Worm (Caenorhabditis elegans) whole organism, L3 larva: Measurements from ENCODE around the gene C50E3.13.

Source experiments
- R02D3.7 ChIP-seq: fragments of 150-350 bp; optimal IDR thresholded peaks from 2 replicates; lab custom pipeline; 2014; ENCODE audit warnings: missing biosample characterization, missing genetic modification characterization
- ama-1 ChIP-seq: fragments of 150-350 bp; optimal IDR thresholded peaks from 2 replicates; lab custom pipeline; 2018
- ceh-16 ChIP-seq: sonication (generic microtip); optimal IDR thresholded peaks from 2 replicates; lab custom pipeline; 2017; ENCODE audit warnings: missing biosample characterization, missing genetic modification characterization
- ceh-82 ChIP-seq: fragments of 150-350 bp; optimal IDR thresholded peaks from 2 replicates; lab custom pipeline; 2014; ENCODE audit warnings: missing biosample characterization, missing genetic modification characterization
- ceh-9 ChIP-seq: sonication (generic microtip); optimal IDR thresholded peaks from 2 replicates; lab custom pipeline; 2018; ENCODE audit warnings: missing biosample characterization, missing genetic modification characterization
- egl-27 ChIP-seq: sonication (generic microtip); optimal IDR thresholded peaks from 4 replicates; lab custom pipeline; 2017; ENCODE audit warnings: missing biosample characterization, missing genetic modification reagents, missing genetic modification characterization
- egl-5 ChIP-seq: fragments of 150-350 bp; optimal IDR thresholded peaks from 2 replicates; lab custom pipeline; 2017; ENCODE audit warnings: missing biosample characterization, missing genetic modification reagents, missing genetic modification characterization, inconsistent platforms
- elt-1 ChIP-seq: fragments of 150-350 bp; optimal IDR thresholded peaks from 2 replicates; lab custom pipeline; 2014; ENCODE audit warnings: missing biosample characterization, missing genetic modification characterization
- elt-3 ChIP-seq, 3 experiments: fragments of 150-350 bp in 1 of 3; sonication (generic microtip) in 2 of 3; optimal IDR thresholded peaks; 2 replicates in 2 of 3; 4 replicates in 1 of 3; lab custom pipeline; 2014 to 2017; ENCODE audit warnings: missing biosample characterization in 3 of 3, missing genetic modification characterization in 3 of 3
- eor-1 ChIP-seq, 2 experiments: fragments of 150-350 bp; optimal IDR thresholded peaks; 2 replicates each; lab custom pipeline; 2014 to 2018; ENCODE audit warnings: missing biosample characterization in 2 of 2, missing genetic modification characterization in 2 of 2
- fkh-10 ChIP-seq: sonication (generic microtip); optimal IDR thresholded peaks from 2 replicates; lab custom pipeline; 2017; ENCODE audit warnings: missing biosample characterization, missing genetic modification reagents, missing genetic modification characterization
- lin-15B ChIP-seq: fragments of 150-350 bp; optimal IDR thresholded peaks from 2 replicates; lab custom pipeline; 2014; ENCODE audit warnings: missing biosample characterization, missing genetic modification characterization
- mdl-1 ChIP-seq: fragments of 150-350 bp; optimal IDR thresholded peaks from 2 replicates; lab custom pipeline; 2014; ENCODE audit warnings: missing biosample characterization, missing genetic modification characterization
- nfya-1 ChIP-seq: sonication (generic microtip); optimal IDR thresholded peaks from 2 replicates; lab custom pipeline; 2017; ENCODE audit warnings: missing genetic modification characterization, mild to moderate bottlenecking, missing compliant biosample characterization, antibody characterized with exemption, moderate library complexity; ENCODE audit not compliant: insufficient read depth
- nhr-12 ChIP-seq: fragments of 150-350 bp; optimal IDR thresholded peaks from 2 replicates; lab custom pipeline; 2014; ENCODE audit warnings: missing biosample characterization, missing genetic modification characterization
- nhr-23 ChIP-seq: fragments of 150-350 bp; optimal IDR thresholded peaks from 2 replicates; lab custom pipeline; 2014; ENCODE audit warnings: missing biosample characterization, missing genetic modification reagents, missing genetic modification characterization
- nhr-237 ChIP-seq: fragments of 150-350 bp; optimal IDR thresholded peaks from 2 replicates; lab custom pipeline; 2014; ENCODE audit warnings: missing biosample characterization, missing genetic modification characterization
- nhr-25 ChIP-seq: sonication (generic microtip); optimal IDR thresholded peaks from 2 replicates; lab custom pipeline; 2017; ENCODE audit warnings: missing biosample characterization, missing genetic modification characterization
- nhr-28 ChIP-seq: fragments of 150-350 bp; optimal IDR thresholded peaks from 2 replicates; lab custom pipeline; 2014; ENCODE audit warnings: missing biosample characterization, missing genetic modification characterization
- nhr-43 ChIP-seq: sonication (generic microtip); optimal IDR thresholded peaks from 2 replicates; lab custom pipeline; 2016; ENCODE audit warnings: mild to moderate bottlenecking, missing genetic modification characterization, missing compliant biosample characterization; ENCODE audit not compliant: poor library complexity, severe bottlenecking
- nhr-67 ChIP-seq: fragments of 150-350 bp; optimal IDR thresholded peaks from 2 replicates; lab custom pipeline; 2014; ENCODE audit warnings: missing biosample characterization, missing genetic modification characterization
- nhr-77 ChIP-seq: fragments of 150-350 bp; optimal IDR thresholded peaks from 2 replicates; lab custom pipeline; 2014; ENCODE audit warnings: missing biosample characterization, missing genetic modification characterization
- pha-4 ChIP-seq: fragments of 150-350 bp; optimal IDR thresholded peaks from 2 replicates; lab custom pipeline; 2014; ENCODE audit warnings: missing biosample characterization, missing genetic modification reagents, missing genetic modification characterization
- pqm-1 ChIP-seq: fragments of 150-350 bp; optimal IDR thresholded peaks from 2 replicates; lab custom pipeline; 2017; ENCODE audit warnings: missing biosample characterization, missing genetic modification characterization, inconsistent platforms
- sea-2 ChIP-seq: fragments of 150-350 bp; sonication (generic microtip); optimal IDR thresholded peaks from 4 replicates; lab custom pipeline; 2014; ENCODE audit warnings: missing biosample characterization, missing genetic modification reagents, missing genetic modification characterization
- skn-1 ChIP-seq: fragments of 150-350 bp; optimal IDR thresholded peaks from 2 replicates; lab custom pipeline; 2014; ENCODE audit warnings: missing biosample characterization, missing genetic modification characterization
- snpc-4 ChIP-seq: fragments of 150-350 bp; optimal IDR thresholded peaks from 2 replicates; lab custom pipeline; 2014; ENCODE audit warnings: missing biosample characterization, missing genetic modification characterization
- tbx-2 ChIP-seq: sonication (generic microtip); optimal IDR thresholded peaks from 2 replicates; lab custom pipeline; 2016; ENCODE audit warnings: mild to moderate bottlenecking, missing genetic modification characterization, missing compliant biosample characterization
- unc-39 ChIP-seq: sonication (generic microtip); optimal IDR thresholded peaks from 4 replicates; lab custom pipeline; 2017; ENCODE audit warnings: missing biosample characterization, missing genetic modification characterization
- zag-1 ChIP-seq: fragments of 150-350 bp; optimal IDR thresholded peaks from 2 replicates; lab custom pipeline; 2014; ENCODE audit warnings: missing biosample characterization, missing genetic modification characterization
- ztf-11 ChIP-seq: fragments of 150-350 bp; optimal IDR thresholded peaks from 2 replicates; lab custom pipeline; 2014; ENCODE audit warnings: missing biosample characterization, missing genetic modification characterization
- ztf-4 ChIP-seq: fragments of 150-350 bp; optimal IDR thresholded peaks from 2 replicates; lab custom pipeline; 2014; ENCODE audit warnings: missing biosample characterization, missing genetic modification characterization

C50E3.13 gene

DNA sequence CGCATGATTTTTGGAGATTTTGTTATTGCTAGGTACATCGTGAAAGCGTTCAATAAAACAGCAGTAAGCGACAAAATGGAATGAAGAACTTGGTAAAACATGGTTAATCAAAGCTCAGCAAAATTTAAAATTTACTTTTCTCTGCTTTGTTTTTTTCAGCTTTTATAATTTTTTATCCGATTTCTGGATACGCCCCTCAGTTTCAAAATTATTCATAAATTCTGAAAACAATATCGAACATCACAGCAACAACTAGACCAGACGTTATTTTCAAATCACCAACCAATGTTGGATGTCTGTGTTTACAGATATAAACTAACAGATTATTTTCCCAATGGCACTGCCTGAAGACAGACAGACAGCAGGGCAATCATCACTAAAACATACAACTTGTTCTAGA, 10.6 kb upstream of the C50E3.13 start, which contains the start of gene srd-31:
srd-31 (minus strand) TSS at position 101 of the 400 bp plus-strand sequence.
- TF ChIP-seq nfya-1 (tag; lab: Kevin White, UChicago) (no peak), nhr-28 (no peak), egl-27 (no peak)

DNA sequence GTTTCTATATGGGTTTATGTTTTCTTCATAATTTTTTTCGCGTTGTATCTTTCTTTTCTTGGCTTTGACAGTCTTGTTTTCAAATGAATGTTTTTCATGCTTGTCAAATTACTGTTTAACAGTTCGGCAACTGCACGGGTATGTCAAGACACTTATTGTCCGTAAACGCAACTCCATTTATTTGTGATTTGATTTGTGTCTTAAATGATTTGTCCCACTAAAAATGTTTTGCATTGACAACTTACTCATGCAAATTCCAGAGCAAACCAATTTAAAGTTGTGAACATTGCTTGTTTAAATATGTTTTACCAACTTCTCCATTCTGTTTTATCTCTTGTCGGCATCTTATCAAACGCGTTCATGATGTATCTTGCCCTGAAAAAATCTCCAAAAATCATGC, 7.7 kb upstream of the C50E3.13 start, which contains the start of gene srd-25:
srd-25 (plus strand) TSS at position 301 of the 400 bp plus-strand sequence.
- no peak for TF ChIP-seq ztf-11 (tag; lab: Kevin White, UChicago)
- TF ChIP-seq pqm-1 (tag; lab: Kevin White, UChicago) = no peak
- no peak for TF ChIP-seq pha-4 (tag; lab: Kevin White, UChicago)
- no peak for TF ChIP-seq mdl-1 (tag; lab: Kevin White, UChicago)
- TF ChIP-seq fkh-10 (GFP tag; lab: Kevin White, UChicago) = no peak
- TF ChIP-seq R02D3.7 (tag; lab: Kevin White, UChicago) = no peak
- TF ChIP-seq nhr-67 (tag; lab: Kevin White, UChicago) = no peak
- no peak for TF ChIP-seq elt-3 (tag; optimal IDR thresholded peaks at IDR 0.05; lab: Kevin White, UChicago)
- no peak for TF ChIP-seq zag-1 (tag; lab: Kevin White, UChicago)
- no peak for TF ChIP-seq ceh-82 (tag; lab: Kevin White, UChicago)
- no peak for TF ChIP-seq ceh-9 (tag; lab: Kevin White, UChicago)
- no peak for TF ChIP-seq ceh-16 (tag; lab: Kevin White, UChicago)
- no peak for TF ChIP-seq nhr-77 (tag; lab: Kevin White, UChicago)

DNA sequence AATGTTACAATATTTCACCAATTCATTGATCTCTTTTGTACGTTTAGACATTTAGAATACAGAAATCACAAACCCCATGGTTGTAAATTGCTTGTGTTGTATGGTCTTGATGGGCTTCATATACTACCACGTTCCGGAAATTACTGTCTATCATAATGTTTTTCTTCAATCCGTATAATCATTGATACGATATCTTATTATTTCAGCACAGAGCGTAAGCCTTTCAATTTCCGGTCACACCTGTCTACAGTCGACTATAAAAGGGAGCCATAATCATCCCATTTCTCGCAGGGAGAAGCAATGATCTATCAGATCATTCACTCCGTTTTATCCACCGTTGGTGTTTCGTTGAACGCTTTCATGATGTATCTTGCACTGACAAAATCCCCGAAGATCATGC, 5.5 kb upstream of the C50E3.13 start, which contains the start of gene srd-30:
srd-30 (plus strand) TSS at position 301 of the 400 bp plus-strand sequence.
- no peak for TF ChIP-seq elt-3 (tag; optimal IDR thresholded peaks at IDR 0.05; lab: Kevin White, UChicago)
- TF ChIP-seq nhr-23 (tag; lab: Kevin White, UChicago) = no peak
- no peak for TF ChIP-seq tbx-2
- no peak for TF ChIP-seq nhr-77 (tag; lab: Kevin White, UChicago)
- TF ChIP-seq nhr-237 (tag; lab: Kevin White, UChicago) = no peak
- no peak for TF ChIP-seq ceh-16 (tag; lab: Kevin White, UChicago)
- no peak for TF ChIP-seq egl-5 (tag; lab: Kevin White, UChicago)
- no peak for TF ChIP-seq unc-39
- TF ChIP-seq nhr-12 = no peak
- TF ChIP-seq skn-1 (tag; lab: Kevin White, UChicago) = no peak
- TF ChIP-seq ztf-4 (tag; lab: Kevin White, UChicago) = no peak
- no peak for TF ChIP-seq ama-1
- no peak for TF ChIP-seq lin-15B (tag; lab: Kevin White, UChicago)

DNA sequence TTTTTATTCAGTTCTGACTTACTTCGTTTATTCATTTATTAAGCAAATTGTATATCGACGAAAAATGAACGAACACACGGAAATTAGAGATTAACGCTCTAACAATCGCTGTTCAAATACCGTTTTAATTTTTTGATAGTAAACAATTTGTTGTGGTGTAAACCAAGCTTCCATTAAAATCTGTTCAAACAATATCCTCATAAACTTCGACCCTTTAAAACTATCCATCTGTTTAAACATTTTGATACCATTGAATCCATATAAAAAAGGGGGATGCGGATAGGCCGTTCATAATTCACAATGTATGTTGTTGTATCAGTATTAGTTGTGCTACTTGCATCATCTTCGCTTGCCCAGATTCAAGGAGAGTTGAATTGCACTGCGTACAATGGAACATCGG, 2.5 kb upstream of the C50E3.13 start, which contains the start of gene F07C4.6:
F07C4.6 (plus strand) TSS at position 301 of the 400 bp plus-strand sequence.
- TF ChIP-seq pha-4 (tag; lab: Kevin White, UChicago) = no peak
- TF ChIP-seq nhr-25 = no peak
- no peak for TF ChIP-seq R02D3.7 (tag; lab: Kevin White, UChicago)
- no peak for TF ChIP-seq unc-39
- TF ChIP-seq sea-2 = no peak
- no peak for TF ChIP-seq elt-3 (tag; optimal IDR thresholded peaks at IDR 0.05; lab: Kevin White, UChicago)
- TF ChIP-seq nhr-23 (tag; lab: Kevin White, UChicago) = no peak
- no peak for TF ChIP-seq eor-1 (tag; optimal IDR thresholded peaks at IDR 0.05; lab: Kevin White, UChicago)
- TF ChIP-seq nhr-43 (tag; lab: Kevin White, UChicago) = no peak

DNA sequence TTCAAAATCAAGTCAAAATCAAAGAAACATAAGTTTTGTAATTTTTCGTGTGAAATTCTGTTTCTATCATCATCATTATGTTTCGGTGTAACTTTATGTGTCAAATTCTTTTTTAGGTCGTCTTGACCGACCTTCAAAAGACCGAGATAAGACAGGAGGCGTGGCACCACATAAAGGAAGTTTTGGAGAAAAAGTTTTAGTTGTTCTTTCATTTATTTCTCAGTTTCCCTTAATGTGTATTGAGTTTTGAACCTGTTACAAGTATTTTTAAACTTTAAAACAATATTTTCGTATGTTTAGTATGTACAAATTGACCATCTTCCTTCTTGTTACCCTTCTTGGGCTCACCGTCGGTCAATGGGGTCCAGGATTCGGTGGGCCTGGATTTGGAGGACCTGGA, 600 bp upstream of the C50E3.13 start, which contains the start of gene grsp-4:
grsp-4 (plus strand) TSS at position 301 of the 400 bp plus-strand sequence.
- TF ChIP-seq lin-15B (tag; lab: Kevin White, UChicago) (no peak), ztf-11 (tag; lab: Kevin White, UChicago) (no peak), elt-3 (tag; optimal IDR thresholded peaks at IDR 0.05; lab: Kevin White, UChicago) (no peak), pqm-1 (tag; lab: Kevin White, UChicago) (no peak), R02D3.7 (tag; lab: Kevin White, UChicago) (no peak), snpc-4 (tag; lab: Kevin White, UChicago) (no peak), elt-1 (tag; lab: Kevin White, UChicago) (no peak)
- TF ChIP-seq, all 47 proteins: peak for 0
